Worm (Caenorhabditis elegans) whole organism, late embryonic: Measurements from ENCODE around the gene fbxa-218.

Experiments used
- ceh-45 ChIP-seq: fragments of 200-800 bp; sonication (Bioruptor generic); IDR thresholded peaks from 2 replicates; pipeline ENCODE4 v1.3.6; 2022; ENCODE audit warnings: missing genetic modification reagents, missing genetic modification characterization, missing compliant biosample characterization
- ets-4 ChIP-seq: sonication (generic microtip); optimal IDR thresholded peaks from 2 replicates; lab custom pipeline; 2016; ENCODE audit warnings: missing genetic modification characterization, missing compliant biosample characterization
- hlh-30 ChIP-seq: sonication (generic microtip); optimal IDR thresholded peaks from 2 replicates; lab custom pipeline; 2017; ENCODE audit warnings: antibody characterized with exemption, missing genetic modification characterization, missing compliant biosample characterization; ENCODE audit not compliant: insufficient read depth
- nhr-11 ChIP-seq: fragments of 150-350 bp; optimal IDR thresholded peaks from 2 replicates; lab custom pipeline; 2014; ENCODE audit warnings: missing biosample characterization, missing genetic modification characterization
- odd-2 ChIP-seq: sonication (generic microtip); optimal IDR thresholded peaks from 2 replicates; lab custom pipeline; 2017; ENCODE audit warnings: antibody characterized with exemption, mild to moderate bottlenecking, missing genetic modification characterization, missing compliant biosample characterization
- sox-4 ChIP-seq: sonication (generic microtip); optimal IDR thresholded peaks from 2 replicates; lab custom pipeline; 2017; ENCODE audit warnings: mild to moderate bottlenecking, missing genetic modification characterization, inconsistent platforms, missing compliant biosample characterization

DNA sequence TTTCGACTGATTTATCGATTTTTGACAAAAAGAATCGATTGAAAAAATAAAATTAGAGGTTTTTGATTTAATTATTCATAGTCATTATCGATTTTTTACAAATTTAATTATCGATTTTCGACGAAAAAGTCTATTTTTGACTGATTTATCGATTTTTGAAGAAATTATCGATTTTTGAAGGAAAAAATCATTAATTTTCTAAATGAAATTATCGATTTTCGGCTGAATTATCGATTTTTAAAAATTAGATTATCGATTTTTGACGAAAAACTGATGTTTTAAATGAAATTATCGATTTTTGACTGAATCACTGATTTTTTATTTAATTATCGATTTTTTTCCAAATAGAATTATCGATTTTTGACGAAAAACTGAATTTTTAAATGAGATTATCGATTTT, 25.3 kb upstream of the fbxa-218 start:
- no peak for TF ChIP-seq ceh-45
- TF ChIP-seq nhr-11 (tag; lab: Kevin White, UChicago) = no peak
- TF ChIP-seq ets-4 (tag; lab: Kevin White, UChicago) = no peak
- no peak for TF ChIP-seq hlh-30
- no peak for TF ChIP-seq odd-2 (tag; lab: Kevin White, UChicago)
- TF ChIP-seq sox-4 = no peak
